Worm (Caenorhabditis elegans): ENCODE measurements around the gene sde-2.

DNA sequence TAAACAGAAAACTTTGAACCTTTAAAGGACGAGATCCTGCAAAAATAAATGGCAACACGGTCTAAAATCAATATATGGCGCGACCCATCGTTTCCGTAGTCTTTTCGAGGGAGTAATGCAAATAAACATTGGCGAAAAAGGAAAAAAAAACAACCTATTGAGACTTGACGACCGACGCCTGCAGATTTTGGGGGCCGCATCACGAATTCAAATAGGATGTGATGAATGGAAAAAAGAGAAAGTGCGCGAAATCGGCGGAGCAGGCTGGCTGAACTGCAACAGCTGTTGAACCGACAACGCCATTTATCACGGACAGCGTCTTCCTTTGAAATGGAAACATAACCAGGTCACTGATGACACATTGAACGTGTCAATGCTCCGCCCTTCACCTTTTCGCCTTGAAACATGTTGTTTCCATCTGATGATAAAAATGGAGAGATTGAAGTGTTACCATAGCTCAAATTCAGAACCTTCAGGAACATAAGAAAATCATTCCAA lies 30.5 kb downstream of the sde-2 start:
- TF ChIP-seq lsy-2 (tag; optimal IDR thresholded peaks at IDR 0.05) (no peak), ceh-16 (tag; optimal IDR thresholded peaks at IDR 0.05) (no peak), unc-62 (GFP tag; optimal IDR thresholded peaks at IDR 0.05) (no peak), nhr-12 (tag; optimal IDR thresholded peaks at IDR 0.05) (no peak), elt-3 (tag; optimal IDR thresholded peaks at IDR 0.05) (no peak), lin-39 (tag; optimal IDR thresholded peaks at IDR 0.05) (no peak)

All from whole organism, L2 larva.